Worm (Caenorhabditis elegans) whole organism, L1 larva: ENCODE measurements around the gene let-413.
A peak's percentile ranks its signal among the peaks of the same experiment; 100 is the strongest.

ENCODE experiments used
- C16A3.4 ChIP-seq: fragments of 150-350 bp; optimal IDR thresholded peaks from 2 replicates; lab custom pipeline; 2014; ENCODE audit warnings: missing biosample characterization, missing genetic modification characterization
- C34B4.2 ChIP-seq: sonication (generic microtip); optimal IDR thresholded peaks from 2 replicates; lab custom pipeline; 2017; ENCODE audit warnings: mild to moderate bottlenecking, missing genetic modification characterization, missing compliant biosample characterization
- Y116A8C.19 ChIP-seq: sonication (generic microtip); optimal IDR thresholded peaks from 2 replicates; lab custom pipeline; 2016; ENCODE audit warnings: missing compliant biosample characterization, missing genetic modification characterization, borderline replicate concordance
- alr-1 ChIP-seq: fragments of 200-800 bp; sonication (Bioruptor generic); optimal IDR thresholded peaks from 2 replicates; lab custom pipeline; 2018; ENCODE audit warnings: borderline replicate concordance, mild to moderate bottlenecking, missing genetic modification characterization, missing compliant biosample characterization
- ceh-8 ChIP-seq: fragments of 200-800 bp; sonication (Bioruptor generic); optimal IDR thresholded peaks from 2 replicates; lab custom pipeline; 2018; ENCODE audit warnings: mild to moderate bottlenecking, missing genetic modification characterization, moderate library complexity, missing compliant biosample characterization
- ceh-88 ChIP-seq: fragments of 200-800 bp; sonication (Bioruptor generic); IDR thresholded peaks from 2 replicates; pipeline ENCODE4 v1.3.6; 2022; ENCODE audit warnings: missing genetic modification characterization, missing compliant biosample characterization
- ceh-90 ChIP-seq: sonication (generic microtip); optimal IDR thresholded peaks from 2 replicates; lab custom pipeline; 2016; ENCODE audit warnings: missing genetic modification characterization, missing compliant biosample characterization
- ces-1 ChIP-seq: fragments of 150-350 bp; optimal IDR thresholded peaks from 2 replicates; lab custom pipeline; 2014; ENCODE audit warnings: missing biosample characterization, missing genetic modification reagents, missing genetic modification characterization
- efl-1 ChIP-seq, 4 experiments: fragments of 150-350 bp; optimal IDR thresholded peaks in 3 of 4; peaks in 1 of 4; 1 replicate in 1 of 4; 2 replicates in 3 of 4; lab custom pipeline; 2014; ENCODE audit warnings: missing biosample characterization in 2 of 4, missing genetic modification characterization in 2 of 4, missing genetic modification reagents in 2 of 4
- egl-27 ChIP-seq, 2 experiments: fragments of 150-350 bp in 1 of 2; sonication (generic microtip); optimal IDR thresholded peaks; 3 replicates each; lab custom pipeline; 2017 to 2018; ENCODE audit warnings: missing biosample characterization in 2 of 2, missing genetic modification characterization in 2 of 2, missing genetic modification reagents in 2 of 2
- hlh-17 ChIP-seq: fragments of 200-800 bp; sonication (Bioruptor generic); optimal IDR thresholded peaks from 2 replicates; lab custom pipeline; 2018; ENCODE audit warnings: missing genetic modification characterization, mild to moderate bottlenecking, missing compliant biosample characterization, moderate library complexity, borderline replicate concordance
- hlh-4 ChIP-seq: sonication (generic microtip); optimal IDR thresholded peaks from 2 replicates; lab custom pipeline; 2016; ENCODE audit warnings: mild to moderate bottlenecking, missing genetic modification characterization, missing compliant biosample characterization
- jun-1 ChIP-seq: fragments of 150-350 bp; optimal IDR thresholded peaks from 2 replicates; lab custom pipeline; 2014; ENCODE audit warnings: missing biosample characterization, missing genetic modification reagents, missing genetic modification characterization
- lin-13 ChIP-seq: fragments of 150-350 bp; optimal IDR thresholded peaks from 2 replicates; lab custom pipeline; 2014; ENCODE audit warnings: missing biosample characterization, missing genetic modification reagents, missing genetic modification characterization
- lin-15B ChIP-seq: fragments of 150-350 bp; sonication (generic microtip); optimal IDR thresholded peaks from 3 replicates; lab custom pipeline; 2014; ENCODE audit warnings: missing biosample characterization, missing genetic modification characterization
- lin-39 ChIP-seq: fragments of 150-350 bp; optimal IDR thresholded peaks from 2 replicates; lab custom pipeline; 2014; ENCODE audit warnings: missing biosample characterization, missing genetic modification reagents, missing genetic modification characterization
- mab-9 ChIP-seq: fragments of 200-800 bp; sonication (Bioruptor generic); IDR thresholded peaks from 2 replicates; pipeline ENCODE4 v1.3.6; 2022; ENCODE audit warnings: missing genetic modification reagents, missing genetic modification characterization, missing compliant biosample characterization
- mep-1 ChIP-seq: fragments of 150-350 bp; optimal IDR thresholded peaks from 2 replicates; lab custom pipeline; 2014; ENCODE audit warnings: missing biosample characterization, missing genetic modification characterization
- nhr-237 ChIP-seq: fragments of 150-350 bp; optimal IDR thresholded peaks from 2 replicates; lab custom pipeline; 2014; ENCODE audit warnings: missing biosample characterization, missing genetic modification characterization
- nhr-28 ChIP-seq: fragments of 150-350 bp; optimal IDR thresholded peaks from 2 replicates; lab custom pipeline; 2014; ENCODE audit warnings: missing biosample characterization, missing genetic modification characterization
- nhr-47 ChIP-seq: sonication (generic microtip); optimal IDR thresholded peaks from 2 replicates; lab custom pipeline; 2016; ENCODE audit warnings: mild to moderate bottlenecking, missing genetic modification characterization, moderate library complexity, missing compliant biosample characterization
- nhr-71 ChIP-seq: sonication (generic microtip); optimal IDR thresholded peaks from 2 replicates; lab custom pipeline; 2016; ENCODE audit warnings: mild to moderate bottlenecking, missing genetic modification characterization, moderate library complexity, missing compliant biosample characterization
- nhr-90 ChIP-seq: sonication (generic microtip); optimal IDR thresholded peaks from 2 replicates; lab custom pipeline; 2016; ENCODE audit warnings: mild to moderate bottlenecking, missing genetic modification characterization, missing compliant biosample characterization; ENCODE audit not compliant: poor library complexity
- skn-1 ChIP-seq: fragments of 150-350 bp; optimal IDR thresholded peaks from 2 replicates; lab custom pipeline; 2014; ENCODE audit warnings: missing biosample characterization, missing genetic modification characterization
- sox-4 ChIP-seq: sonication (generic microtip); optimal IDR thresholded peaks from 2 replicates; lab custom pipeline; 2016; ENCODE audit warnings: missing genetic modification characterization, missing compliant biosample characterization
- sptf-1 ChIP-seq: fragments of 150-350 bp; optimal IDR thresholded peaks from 2 replicates; lab custom pipeline; 2014; ENCODE audit warnings: missing biosample characterization, missing genetic modification characterization
- swsn-7 ChIP-seq: sonication (generic microtip); optimal IDR thresholded peaks from 2 replicates; lab custom pipeline; 2016; ENCODE audit warnings: missing genetic modification characterization, missing compliant biosample characterization
- tbx-2 ChIP-seq: sonication (generic microtip); optimal IDR thresholded peaks from 2 replicates; lab custom pipeline; 2016; ENCODE audit warnings: missing genetic modification characterization, missing compliant biosample characterization
- tlp-1 ChIP-seq: fragments of 150-350 bp; optimal IDR thresholded peaks from 2 replicates; lab custom pipeline; 2014; ENCODE audit warnings: missing biosample characterization, missing genetic modification characterization
- unc-130 ChIP-seq: fragments of 150-350 bp; optimal IDR thresholded peaks from 2 replicates; lab custom pipeline; 2017; ENCODE audit warnings: missing biosample characterization, missing genetic modification characterization, inconsistent platforms
- unc-30 ChIP-seq: sonication (generic microtip); optimal IDR thresholded peaks from 2 replicates; lab custom pipeline; 2017; ENCODE audit warnings: missing biosample characterization, missing genetic modification characterization
- zip-4 ChIP-seq: fragments of 200-800 bp; sonication (Bioruptor generic); optimal IDR thresholded peaks from 2 replicates; lab custom pipeline; 2018; ENCODE audit warnings: mild to moderate bottlenecking, missing genetic modification characterization, moderate library complexity, missing compliant biosample characterization
- ztf-11 ChIP-seq, 2 experiments: sonication (generic microtip); optimal IDR thresholded peaks; 2 replicates each; lab custom pipeline; 2016 to 2017; ENCODE audit warnings: missing genetic modification characterization in 2 of 2, missing biosample characterization in 1 of 2, missing compliant biosample characterization in 1 of 2
- ztf-4 ChIP-seq: fragments of 150-350 bp; optimal IDR thresholded peaks from 2 replicates; lab custom pipeline; 2014; ENCODE audit warnings: missing biosample characterization, missing genetic modification characterization

Gene let-413

DNA sequence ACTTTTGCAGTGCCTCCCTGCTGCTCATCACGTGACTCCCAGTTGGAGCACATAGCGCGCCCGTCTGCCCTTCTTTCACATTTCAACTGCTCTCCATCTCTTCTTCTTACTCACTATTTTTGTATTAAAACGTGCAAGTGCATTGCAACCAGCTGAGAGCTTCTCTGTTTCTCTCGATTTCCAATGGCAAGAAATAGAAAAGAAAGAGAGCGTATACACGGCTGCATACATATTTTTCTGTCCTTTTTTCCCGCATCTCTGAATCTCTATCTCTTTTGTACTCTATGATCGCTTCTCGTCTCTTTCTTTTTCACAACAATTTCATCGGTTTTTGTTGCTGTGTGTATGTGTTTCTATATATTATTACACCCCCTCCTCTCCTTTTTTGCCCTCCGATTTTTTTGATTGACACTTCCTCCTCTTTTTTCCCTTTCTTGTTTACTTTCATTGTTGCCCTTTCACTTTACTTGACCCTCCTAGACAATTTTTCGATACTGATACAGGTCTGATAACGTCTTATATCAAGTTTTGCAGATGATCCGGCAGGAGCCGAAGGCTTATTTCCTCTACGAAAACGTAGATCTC lies 23.4 kb upstream of the let-413 start, which contains the start of gene Y97E10AR.1 (continued):
- peak in 1 of 2 experiments; percentile 50 for TF ChIP-seq egl-27 (tag; optimal IDR thresholded peaks at IDR 0.05; lab: Kevin White, UChicago)
- peak; percentile 80 for TF ChIP-seq tbx-2 (tag; lab: Kevin White, UChicago)
- TF ChIP-seq ceh-88 (GFP tag; lab: Robert Waterston, UW): peak; percentile 29; the same call in 1 of the 2 replicates
- peak; percentile 47 for TF ChIP-seq skn-1
- peak in 1 of 2 experiments; percentile 41 for TF ChIP-seq ztf-11 (tag; optimal IDR thresholded peaks at IDR 0.05; lab: Kevin White, UChicago)
- TF ChIP-seq mab-9: 0 out of 2 replicates have a peak, but pooled peaks have one; percentile 17
- no peak for TF ChIP-seq ces-1
- TF ChIP-seq lin-15B (tag; lab: Kevin White, UChicago): peak; percentile 13

ce11 chrV:7995878-7996277 lies 18.3 kb upstream of the let-413 start, which contains the start of gene Y97E10AR.2:
Y97E10AR.2 (plus strand) TSS chrV:7996178.
- TF ChIP-seq nhr-71 (tag; lab: Kevin White, UChicago) (no peak), sox-4 (tag; lab: Kevin White, UChicago) (no peak), ceh-88 (GFP tag; lab: Robert Waterston, UW) (no peak), nhr-47 (tag; lab: Kevin White, UChicago) (no peak), C16A3.4 (tag; lab: Kevin White, UChicago) (no peak), ces-1 (no peak), nhr-28 (tag; lab: Kevin White, UChicago) (no peak)

ce11 chrV:7995165-7995564 lies 17.6 kb upstream of the let-413 start:
- TF ChIP-seq unc-130 (no peak), unc-30 (tag; lab: Kevin White, UChicago) (no peak), hlh-4 (tag; lab: Kevin White, UChicago) (no peak), Y116A8C.19 (tag; lab: Kevin White, UChicago) (no peak), swsn-7 (tag; lab: Kevin White, UChicago) (no peak), alr-1 (tag; lab: Kevin White, UChicago) (no peak), nhr-237 (tag; lab: Kevin White, UChicago) (no peak), nhr-47 (tag; lab: Kevin White, UChicago) (no peak), ztf-4 (tag; lab: Kevin White, UChicago) (no peak), C34B4.2 (tag; lab: Kevin White, UChicago) (no peak), zip-4 (GFP tag; lab: Kevin White, UChicago) (no peak), mep-1 (tag; lab: Kevin White, UChicago) (no peak), ces-1 (no peak), lin-39 (tag; lab: Kevin White, UChicago) (no peak), lin-13 (GFP tag; lab: Kevin White, UChicago) (no peak), sptf-1 (tag; lab: Kevin White, UChicago) (no peak), jun-1 (tag; lab: Kevin White, UChicago) (no peak), ceh-8 (GFP tag; lab: Kevin White, UChicago) (no peak)

- no peak for TF ChIP-seq nhr-90 (tag; lab: Kevin White, UChicago)
- no peak for TF ChIP-seq hlh-17
- TF ChIP-seq swsn-7 (tag; lab: Kevin White, UChicago): no peak
- TF ChIP-seq efl-1 (optimal IDR thresholded peaks at IDR 0.05; lab: Kevin White, UChicago): no peak
- TF ChIP-seq efl-1 (GFP tag; optimal IDR thresholded peaks at IDR 0.05 in 1 of 2; lab: Kevin White, UChicago): no peak
- no peak for TF ChIP-seq tlp-1 (tag; lab: Kevin White, UChicago)
- no peak for TF ChIP-seq ceh-90 (tag; lab: Kevin White, UChicago)
Observed at ce11 chrV:7994570-7994969, 17.0 kb upstream of the let-413 start, which contains the start of gene ceh-76. ceh-76 (minus strand) TSS chrV:7994670.
